Worm (Caenorhabditis elegans): Measurements from ENCODE around the gene cest-7.

The cest-7 gene

DNA sequence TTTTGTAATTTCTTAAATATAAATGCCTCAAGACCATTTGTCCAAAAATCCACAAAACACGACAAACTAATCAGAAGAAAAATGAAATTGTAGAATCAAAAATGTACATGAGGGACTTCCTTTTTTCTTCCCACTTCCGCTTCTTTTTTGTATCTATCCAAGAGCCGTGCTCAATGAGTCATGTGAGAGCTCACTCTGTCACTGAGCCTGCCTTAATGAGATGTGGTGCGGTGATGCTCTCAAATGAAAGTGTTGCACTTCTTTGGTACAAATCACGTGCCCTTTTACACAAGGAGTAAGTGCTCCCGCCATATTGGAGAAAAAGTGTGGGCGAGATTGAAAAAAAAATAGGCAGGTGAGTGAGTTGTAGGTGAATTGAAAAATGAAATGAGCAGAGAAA is 25.4 kb upstream of the cest-7 start (continued):
- no peak for TF ChIP-seq dve-1 (tag; optimal IDR thresholded peaks at IDR 0.05; ENCODE audit: insufficient read depth)
- TF ChIP-seq mxl-3 (GFP tag; optimal IDR thresholded peaks at IDR 0.05): no peak
- TF ChIP-seq nhr-76 (tag; optimal IDR thresholded peaks at IDR 0.05): no peak
- no peak for TF ChIP-seq snpc-1.2 (GFP tag; IDR thresholded peaks at IDR 0.05)
- TF ChIP-seq egl-43 (GFP tag; IDR thresholded peaks at IDR 0.05): 0 out of 2 replicates have a peak, but pooled peaks have one; percentile 41
- no peak for TF ChIP-seq ceh-62 (tag; optimal IDR thresholded peaks at IDR 0.05)
- TF ChIP-seq daf-16 (GFP tag; optimal IDR thresholded peaks at IDR 0.05): no peak
- TF ChIP-seq daf-16 (tag; optimal IDR thresholded peaks at IDR 0.05): no peak
- no peak for TF ChIP-seq vab-7 (GFP tag; IDR thresholded peaks at IDR 0.05)
- no peak for TF ChIP-seq aly-2 (tag; optimal IDR thresholded peaks at IDR 0.05)
- no peak for TF ChIP-seq snpc-4 (tag; optimal IDR thresholded peaks at IDR 0.05)
- no peak for TF ChIP-seq ceh-32 (tag; optimal IDR thresholded peaks at IDR 0.05; ENCODE audit: poor library complexity)
- no peak for TF ChIP-seq skn-1 (tag; optimal IDR thresholded peaks at IDR 0.05)
- TF ChIP-seq zip-2 (tag; optimal IDR thresholded peaks at IDR 0.05): no peak
- TF ChIP-seq mep-1 (tag; optimal IDR thresholded peaks at IDR 0.05): peak; percentile 9
- no peak for TF ChIP-seq pqm-1 (tag; optimal IDR thresholded peaks at IDR 0.05)
- no peak for TF ChIP-seq madf-5 (GFP tag; IDR thresholded peaks at IDR 0.05)
- TF ChIP-seq lsy-2 (tag; optimal IDR thresholded peaks at IDR 0.05): peak in 1 of 2 experiments; percentile 37
- TF ChIP-seq ceh-44 (GFP tag; IDR thresholded peaks at IDR 0.05): no peak

DNA sequence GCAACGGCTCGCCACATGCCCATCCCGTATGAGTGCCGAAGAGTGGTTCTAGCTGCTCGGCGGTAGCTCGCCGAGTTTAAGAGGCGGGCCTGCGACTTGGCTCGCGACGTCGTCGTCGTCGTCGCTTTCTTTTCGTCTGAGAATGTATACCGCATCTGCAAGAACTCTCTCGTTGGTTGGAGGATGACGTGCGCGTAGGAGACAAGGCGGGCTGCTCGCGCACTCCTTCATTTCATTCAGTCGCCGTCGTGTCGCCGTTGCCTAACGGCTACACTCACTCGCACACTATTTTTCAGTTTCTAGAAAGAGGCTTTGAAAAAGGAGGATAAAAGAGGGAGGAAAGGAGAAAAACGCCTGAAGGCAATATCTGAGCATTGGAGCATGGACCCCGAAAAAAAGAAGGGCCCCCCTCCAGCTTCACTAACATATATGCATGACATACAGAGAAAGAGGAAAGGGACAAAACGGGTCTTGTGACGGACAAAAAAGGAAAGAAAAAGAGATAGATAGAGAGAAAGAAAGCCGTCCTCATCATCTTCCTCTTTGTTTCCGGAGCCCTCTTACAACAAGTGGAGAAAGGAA is 24.2 kb upstream of the cest-7 start:
- TF ChIP-seq nhr-42 (GFP tag; IDR thresholded peaks at IDR 0.05) (no peak), dmd-9 (GFP tag; IDR thresholded peaks at IDR 0.05) (0 out of 2 replicates have a peak, but pooled peaks have one; percentile 53), mep-1 (tag; optimal IDR thresholded peaks at IDR 0.05) (peak; percentile 63), hlh-30 (tag; optimal IDR thresholded peaks at IDR 0.05; ENCODE audit: insufficient read depth) (peak; percentile 76), hif-1 (tag; optimal IDR thresholded peaks at IDR 0.05) (peak in 1 of 2 experiments; percentile 58), mes-2 (tag; optimal IDR thresholded peaks at IDR 0.05; ENCODE audit: poor library complexity, severe bottlenecking) (peak; percentile 14), ceh-20 (GFP tag; IDR thresholded peaks at IDR 0.05) (0 out of 2 replicates have a peak, but pooled peaks have one; percentile 42), set-16 (GFP tag; IDR thresholded peaks at IDR 0.05) (peak; percentile 91), lin-13 (GFP tag; optimal IDR thresholded peaks at IDR 0.05) (no peak), nhr-11 (tag; optimal IDR thresholded peaks at IDR 0.05) (peak; percentile 51), php-3 (GFP tag; IDR thresholded peaks at IDR 0.05) (no peak), nhr-76 (tag; optimal IDR thresholded peaks at IDR 0.05) (no peak), nhr-48 (tag; optimal IDR thresholded peaks at IDR 0.05) (peak; percentile 26), unc-62 (GFP tag; optimal IDR thresholded peaks at IDR 0.05 in 1 of 2) (peak in 1 of 2 experiments; percentile 92), unc-62 (tag; optimal IDR thresholded peaks at IDR 0.05) (no peak), rbr-2 (tag; optimal IDR thresholded peaks at IDR 0.05) (peak; percentile 87), lin-1 (GFP tag; IDR thresholded peaks at IDR 0.05) (no peak), lsy-2 (tag; optimal IDR thresholded peaks at IDR 0.05) (peak; percentile 50 to 62), F37D6.2 (tag; optimal IDR thresholded peaks at IDR 0.05) (peak; percentile 66), hlh-11 (tag; optimal IDR thresholded peaks at IDR 0.05) (peak; percentile 11), aha-1 (tag) (peak; percentile 94), sdz-12 (GFP tag; optimal IDR thresholded peaks at IDR 0.05) (peak; percentile 34), ctbp-1 (GFP tag; IDR thresholded peaks at IDR 0.05) (peak; percentile 84), zfp-2 (tag; optimal IDR thresholded peaks at IDR 0.05) (no peak), fkh-10 (GFP tag; optimal IDR thresholded peaks at IDR 0.05) (peak; percentile 88), nhr-77 (tag; optimal IDR thresholded peaks at IDR 0.05) (no peak), hmg-1.1 (GFP tag; IDR thresholded peaks at IDR 0.05) (peak; percentile 69), mdl-1 (tag; optimal IDR thresholded peaks at IDR 0.05) (peak in 1 of 2 experiments; percentile 59)
